Worm (Caenorhabditis elegans): ENCODE measurements around the gene Y54G2A.18.

DNA sequence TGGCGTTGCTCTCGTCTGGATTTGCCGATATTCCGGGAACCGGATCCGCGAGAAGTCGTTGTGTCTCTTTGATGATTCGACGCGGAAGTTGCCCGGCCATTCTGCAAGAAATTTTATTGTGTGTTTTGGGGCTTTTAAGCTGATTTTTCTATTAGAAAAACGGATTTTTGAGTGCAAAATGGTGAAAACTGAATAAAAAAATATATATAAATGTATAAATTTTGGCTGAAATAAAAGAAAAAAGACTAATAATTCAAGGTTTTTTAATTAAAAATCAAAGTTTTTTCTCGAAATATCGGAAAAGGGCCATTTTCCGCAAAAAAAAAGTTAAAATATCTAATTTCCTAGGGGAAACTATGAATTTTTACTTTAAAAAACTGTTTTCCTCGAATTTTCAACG is 33.3 kb upstream of the Y54G2A.18 start, which contains the start of gene ubc-13:
- TF ChIP-seq ama-1 (optimal IDR thresholded peaks at IDR 0.05) (no peak), pqm-1 (tag; optimal IDR thresholded peaks at IDR 0.05) (no peak), K09A11.1 (tag; optimal IDR thresholded peaks at IDR 0.05; ENCODE audit: insufficient read depth) (no peak), fax-1 (tag; optimal IDR thresholded peaks at IDR 0.05) (no peak), elt-4 (tag; optimal IDR thresholded peaks at IDR 0.05) (no peak), odd-2 (tag; optimal IDR thresholded peaks at IDR 0.05) (no peak), hlh-8 (tag; optimal IDR thresholded peaks at IDR 0.05) (no peak), ceh-22 (tag; optimal IDR thresholded peaks at IDR 0.05) (no peak), hlh-30 (tag; optimal IDR thresholded peaks at IDR 0.05; ENCODE audit: insufficient read depth) (no peak), elt-2 (tag; optimal IDR thresholded peaks at IDR 0.05) (no peak), sox-4 (tag; optimal IDR thresholded peaks at IDR 0.05) (no peak), ref-2 (tag; optimal IDR thresholded peaks at IDR 0.05) (no peak)

Measured in whole organism, late embryonic.